Worm (Caenorhabditis elegans) whole organism, late embryonic: ENCODE measurements around the gene rpl-38.

Source experiments
- F13H6.1 ChIP-seq: sonication (generic microtip); optimal IDR thresholded peaks from 2 replicates; lab custom pipeline; 2016; ENCODE audit warnings: missing genetic modification characterization, missing compliant biosample characterization
- K09A11.1 ChIP-seq: sonication (generic microtip); optimal IDR thresholded peaks from 2 replicates; lab custom pipeline; 2017; ENCODE audit warnings: antibody characterized with exemption, mild to moderate bottlenecking, missing genetic modification characterization, missing compliant biosample characterization; ENCODE audit not compliant: insufficient read depth
- madf-2 ChIP-seq: sonication (generic microtip); optimal IDR thresholded peaks from 2 replicates; lab custom pipeline; 2017; ENCODE audit warnings: missing genetic modification characterization, missing compliant biosample characterization

DNA sequence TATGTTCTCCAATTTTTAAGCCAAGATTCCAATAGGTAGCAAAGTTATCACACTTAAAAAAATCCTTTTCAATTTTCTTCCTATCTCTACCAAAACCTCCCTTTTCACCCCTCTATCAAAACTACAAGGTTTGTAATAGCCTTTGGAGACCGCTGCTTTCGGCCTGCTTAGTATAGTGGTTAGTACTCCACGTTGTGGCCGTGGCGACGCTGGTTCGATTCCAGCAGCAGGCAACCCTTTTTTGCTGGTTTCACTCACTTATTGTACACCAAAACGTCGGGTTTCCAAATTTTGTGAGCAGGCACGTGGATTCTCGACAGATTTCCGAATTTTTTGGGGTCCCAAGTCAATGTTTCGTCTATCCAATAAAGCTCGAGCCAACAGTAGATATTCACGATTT is 41.9 kb downstream of the rpl-38 start:
- no peak for TF ChIP-seq madf-2 (tag; lab: Kevin White, UChicago)
- no peak for TF ChIP-seq K09A11.1 (tag; lab: Kevin White, UChicago)
- no peak for TF ChIP-seq F13H6.1 (tag; lab: Kevin White, UChicago)
